Worm (Caenorhabditis elegans) whole organism, L3 larva: ENCODE measurements around the gene C34F6.5.
A peak's percentile ranks its signal among the peaks of the same experiment; 100 is the strongest.

Experiments
- ZK546.5 ChIP-seq: sonication (generic microtip); optimal IDR thresholded peaks from 2 replicates; lab custom pipeline; 2017; ENCODE audit warnings: missing biosample characterization, missing genetic modification characterization
- aly-2 ChIP-seq: fragments of 150-350 bp; optimal IDR thresholded peaks from 2 replicates; lab custom pipeline; 2014; ENCODE audit warnings: missing biosample characterization, missing genetic modification characterization
- ama-1 ChIP-seq: fragments of 150-350 bp; optimal IDR thresholded peaks from 2 replicates; lab custom pipeline; 2018
- ceh-16 ChIP-seq: sonication (generic microtip); optimal IDR thresholded peaks from 2 replicates; lab custom pipeline; 2017; ENCODE audit warnings: missing biosample characterization, missing genetic modification characterization
- ceh-28 ChIP-seq: fragments of 150-350 bp; optimal IDR thresholded peaks from 2 replicates; lab custom pipeline; 2014; ENCODE audit warnings: missing biosample characterization, missing genetic modification reagents, missing genetic modification characterization
- ceh-82 ChIP-seq: fragments of 150-350 bp; optimal IDR thresholded peaks from 2 replicates; lab custom pipeline; 2014; ENCODE audit warnings: missing biosample characterization, missing genetic modification characterization
- ceh-9 ChIP-seq: sonication (generic microtip); optimal IDR thresholded peaks from 2 replicates; lab custom pipeline; 2018; ENCODE audit warnings: missing biosample characterization, missing genetic modification characterization
- daf-12 ChIP-seq: fragments of 150-350 bp; optimal IDR thresholded peaks from 2 replicates; lab custom pipeline; 2014; ENCODE audit warnings: missing biosample characterization, missing genetic modification reagents, missing genetic modification characterization
- egl-27 ChIP-seq: sonication (generic microtip); optimal IDR thresholded peaks from 4 replicates; lab custom pipeline; 2017; ENCODE audit warnings: missing biosample characterization, missing genetic modification reagents, missing genetic modification characterization
- egl-5 ChIP-seq: fragments of 150-350 bp; optimal IDR thresholded peaks from 2 replicates; lab custom pipeline; 2017; ENCODE audit warnings: missing biosample characterization, missing genetic modification reagents, missing genetic modification characterization, inconsistent platforms
- elt-1 ChIP-seq: fragments of 150-350 bp; optimal IDR thresholded peaks from 2 replicates; lab custom pipeline; 2014; ENCODE audit warnings: missing biosample characterization, missing genetic modification characterization
- elt-3 ChIP-seq, 3 experiments: fragments of 150-350 bp in 1 of 3; sonication (generic microtip) in 2 of 3; optimal IDR thresholded peaks; 2 replicates in 2 of 3; 4 replicates in 1 of 3; lab custom pipeline; 2014 to 2017; ENCODE audit warnings: missing biosample characterization in 3 of 3, missing genetic modification characterization in 3 of 3
- fkh-10 ChIP-seq: sonication (generic microtip); optimal IDR thresholded peaks from 2 replicates; lab custom pipeline; 2017; ENCODE audit warnings: missing biosample characterization, missing genetic modification reagents, missing genetic modification characterization
- fkh-2 ChIP-seq: fragments of 150-350 bp; optimal IDR thresholded peaks from 2 replicates; lab custom pipeline; 2014; ENCODE audit warnings: missing biosample characterization, missing genetic modification reagents, missing genetic modification characterization
- fos-1 ChIP-seq: fragments of 150-350 bp; optimal IDR thresholded peaks from 2 replicates; lab custom pipeline; 2014; ENCODE audit warnings: missing biosample characterization, missing genetic modification characterization
- hmg-11 ChIP-seq: sonication (generic microtip); optimal IDR thresholded peaks from 2 replicates; lab custom pipeline; 2016; ENCODE audit warnings: missing genetic modification characterization, missing compliant biosample characterization
- lin-15B ChIP-seq: fragments of 150-350 bp; optimal IDR thresholded peaks from 2 replicates; lab custom pipeline; 2014; ENCODE audit warnings: missing biosample characterization, missing genetic modification characterization
- lin-39 ChIP-seq: fragments of 150-350 bp; optimal IDR thresholded peaks from 2 replicates; lab custom pipeline; 2018; ENCODE audit warnings: missing biosample characterization, missing genetic modification reagents, missing genetic modification characterization
- lsy-12 ChIP-seq: sonication (generic microtip); optimal IDR thresholded peaks from 2 replicates; lab custom pipeline; 2016; ENCODE audit warnings: mild to moderate bottlenecking, missing genetic modification characterization, missing compliant biosample characterization
- mdl-1 ChIP-seq: fragments of 150-350 bp; optimal IDR thresholded peaks from 2 replicates; lab custom pipeline; 2014; ENCODE audit warnings: missing biosample characterization, missing genetic modification characterization
- mml-1 ChIP-seq: fragments of 150-350 bp; sonication (generic microtip); optimal IDR thresholded peaks from 3 replicates; lab custom pipeline; 2014; ENCODE audit warnings: missing biosample characterization, missing genetic modification characterization
- nfya-1 ChIP-seq: sonication (generic microtip); optimal IDR thresholded peaks from 2 replicates; lab custom pipeline; 2017; ENCODE audit warnings: missing genetic modification characterization, mild to moderate bottlenecking, missing compliant biosample characterization, antibody characterized with exemption, moderate library complexity; ENCODE audit not compliant: insufficient read depth
- nhr-11 ChIP-seq: fragments of 150-350 bp; optimal IDR thresholded peaks from 2 replicates; lab custom pipeline; 2014; ENCODE audit warnings: missing biosample characterization, missing genetic modification characterization
- nhr-12 ChIP-seq: fragments of 150-350 bp; optimal IDR thresholded peaks from 2 replicates; lab custom pipeline; 2014; ENCODE audit warnings: missing biosample characterization, missing genetic modification characterization
- nhr-23 ChIP-seq: fragments of 150-350 bp; optimal IDR thresholded peaks from 2 replicates; lab custom pipeline; 2014; ENCODE audit warnings: missing biosample characterization, missing genetic modification reagents, missing genetic modification characterization
- nhr-237 ChIP-seq: fragments of 150-350 bp; optimal IDR thresholded peaks from 2 replicates; lab custom pipeline; 2014; ENCODE audit warnings: missing biosample characterization, missing genetic modification characterization
- nhr-25 ChIP-seq: sonication (generic microtip); optimal IDR thresholded peaks from 2 replicates; lab custom pipeline; 2017; ENCODE audit warnings: missing biosample characterization, missing genetic modification characterization
- nhr-28 ChIP-seq: fragments of 150-350 bp; optimal IDR thresholded peaks from 2 replicates; lab custom pipeline; 2014; ENCODE audit warnings: missing biosample characterization, missing genetic modification characterization
- nhr-43 ChIP-seq: sonication (generic microtip); optimal IDR thresholded peaks from 2 replicates; lab custom pipeline; 2016; ENCODE audit warnings: mild to moderate bottlenecking, missing genetic modification characterization, missing compliant biosample characterization; ENCODE audit not compliant: poor library complexity, severe bottlenecking
- nhr-67 ChIP-seq: fragments of 150-350 bp; optimal IDR thresholded peaks from 2 replicates; lab custom pipeline; 2014; ENCODE audit warnings: missing biosample characterization, missing genetic modification characterization
- nhr-76 ChIP-seq: fragments of 150-350 bp; sonication (generic microtip); optimal IDR thresholded peaks from 5 replicates; lab custom pipeline; 2014; ENCODE audit warnings: missing biosample characterization, missing genetic modification characterization
- nhr-77 ChIP-seq: fragments of 150-350 bp; optimal IDR thresholded peaks from 2 replicates; lab custom pipeline; 2014; ENCODE audit warnings: missing biosample characterization, missing genetic modification characterization
- pha-4 ChIP-seq: fragments of 150-350 bp; optimal IDR thresholded peaks from 2 replicates; lab custom pipeline; 2014; ENCODE audit warnings: missing biosample characterization, missing genetic modification reagents, missing genetic modification characterization
- pqm-1 ChIP-seq: fragments of 150-350 bp; optimal IDR thresholded peaks from 2 replicates; lab custom pipeline; 2017; ENCODE audit warnings: missing biosample characterization, missing genetic modification characterization, inconsistent platforms
- sea-2 ChIP-seq: fragments of 150-350 bp; sonication (generic microtip); optimal IDR thresholded peaks from 4 replicates; lab custom pipeline; 2014; ENCODE audit warnings: missing biosample characterization, missing genetic modification reagents, missing genetic modification characterization
- skn-1 ChIP-seq: fragments of 150-350 bp; optimal IDR thresholded peaks from 2 replicates; lab custom pipeline; 2014; ENCODE audit warnings: missing biosample characterization, missing genetic modification characterization
- snpc-4 ChIP-seq: fragments of 150-350 bp; optimal IDR thresholded peaks from 2 replicates; lab custom pipeline; 2014; ENCODE audit warnings: missing biosample characterization, missing genetic modification characterization
- tbx-2 ChIP-seq: sonication (generic microtip); optimal IDR thresholded peaks from 2 replicates; lab custom pipeline; 2016; ENCODE audit warnings: mild to moderate bottlenecking, missing genetic modification characterization, missing compliant biosample characterization
- unc-39 ChIP-seq: sonication (generic microtip); optimal IDR thresholded peaks from 4 replicates; lab custom pipeline; 2017; ENCODE audit warnings: missing biosample characterization, missing genetic modification characterization
- unc-62 ChIP-seq: fragments of 150-350 bp; sonication (generic microtip); optimal IDR thresholded peaks from 4 replicates; lab custom pipeline; 2014; ENCODE audit warnings: missing biosample characterization, missing genetic modification reagents, missing genetic modification characterization
- zag-1 ChIP-seq: fragments of 150-350 bp; optimal IDR thresholded peaks from 2 replicates; lab custom pipeline; 2014; ENCODE audit warnings: missing biosample characterization, missing genetic modification characterization
- ztf-11 ChIP-seq: fragments of 150-350 bp; optimal IDR thresholded peaks from 2 replicates; lab custom pipeline; 2014; ENCODE audit warnings: missing biosample characterization, missing genetic modification characterization
- ztf-4 ChIP-seq: fragments of 150-350 bp; optimal IDR thresholded peaks from 2 replicates; lab custom pipeline; 2014; ENCODE audit warnings: missing biosample characterization, missing genetic modification characterization

Gene C34F6.5

DNA sequence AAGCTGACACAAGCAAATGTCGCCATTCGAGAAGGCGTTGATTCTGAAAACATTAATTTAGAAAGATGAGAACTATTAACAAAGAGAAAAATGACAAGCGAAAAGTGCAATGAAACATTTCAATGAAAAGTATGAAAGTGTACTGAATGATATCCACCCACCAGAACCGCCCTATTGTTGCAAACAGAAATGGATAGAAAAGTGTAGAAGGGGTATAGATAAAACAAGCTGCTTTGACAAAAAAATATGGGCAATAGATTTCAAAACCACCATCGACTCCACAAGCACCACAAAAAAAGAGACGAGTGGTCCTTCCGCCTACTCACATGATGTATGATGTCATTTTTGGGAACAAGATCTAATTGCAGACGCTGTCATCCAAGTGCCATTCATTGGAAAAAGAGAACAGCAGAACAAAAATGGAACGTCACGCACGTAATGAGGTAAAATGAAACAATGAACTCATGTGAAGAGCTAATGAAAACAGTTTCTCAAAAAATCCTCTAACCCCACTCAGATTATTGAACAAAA lies 32.0 kb upstream of the C34F6.5 start, which contains the start of gene C34F6.10:
C34F6.10 (minus strand) TSS at position 51 of the 531 bp plus-strand sequence.
- TF ChIP-seq hmg-11 (tag; lab: Kevin White, UChicago) (no peak), ama-1 (lab: Kevin White, UChicago) (peak; percentile 5), lin-39 (peak; percentile 1), nfya-1 (tag; lab: Kevin White, UChicago) (peak; percentile 5), ztf-11 (tag; lab: Kevin White, UChicago) (no peak), lsy-12 (tag; lab: Kevin White, UChicago) (peak; percentile 16)

DNA sequence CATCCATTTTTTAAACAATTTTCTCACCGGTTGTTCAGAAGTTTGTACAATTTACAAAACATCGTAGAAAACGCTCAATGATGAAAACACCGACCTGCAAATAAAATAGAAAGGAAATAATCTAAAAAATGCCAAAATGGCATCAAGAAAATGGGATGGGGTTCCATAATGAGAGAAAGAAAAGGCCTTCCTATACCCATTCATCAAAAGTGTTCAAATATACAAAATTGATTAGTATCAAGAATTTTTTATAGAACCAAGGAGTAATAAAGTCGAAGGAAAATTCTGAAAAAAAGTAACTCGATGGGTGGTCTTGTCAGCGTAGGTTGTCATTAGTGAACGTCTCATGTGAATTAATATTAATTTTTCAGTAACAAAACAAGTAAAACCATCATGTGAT lies 17.9 kb upstream of the C34F6.5 start, which contains the start of gene C34F6.12:
C34F6.12 (minus strand) TSS at position 101 of the 400 bp plus-strand sequence.
- no peak for TF ChIP-seq nhr-23
- no peak for TF ChIP-seq ceh-9 (tag; lab: Kevin White, UChicago)
- no peak for TF ChIP-seq ZK546.5
- no peak for TF ChIP-seq daf-12 (tag; lab: Kevin White, UChicago)

DNA sequence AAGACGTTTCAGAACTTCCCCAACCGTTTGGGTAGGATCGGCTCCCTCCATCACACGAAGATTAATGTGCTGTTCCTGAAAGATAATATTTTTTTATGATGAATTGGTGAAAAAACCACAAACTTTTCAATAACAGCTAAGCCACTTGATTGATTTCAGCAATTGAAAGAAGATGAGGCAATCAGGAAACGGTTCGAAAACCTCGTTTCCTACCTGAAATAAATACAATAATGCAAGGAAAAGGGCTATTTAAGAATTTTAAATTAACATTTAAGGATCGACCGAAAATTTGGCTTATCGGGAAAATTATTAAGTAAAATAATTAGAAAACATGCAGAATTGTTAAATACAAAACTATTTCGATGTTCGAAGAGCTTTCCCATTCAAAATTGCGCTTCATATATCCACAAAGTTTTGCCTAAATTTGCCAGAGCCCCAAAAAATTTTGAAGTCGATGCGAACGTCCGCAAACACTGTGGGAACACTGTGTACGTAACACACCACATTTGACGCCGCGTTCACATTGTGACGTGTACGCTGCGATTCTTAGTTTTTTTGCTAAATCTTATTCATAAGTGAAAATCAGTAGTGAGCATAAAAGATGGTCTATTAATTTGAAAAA lies 14.0 kb upstream of the C34F6.5 start, which contains the start of gene C34F6.9:
C34F6.9 (minus strand) TSS at position 51 of the 622 bp plus-strand sequence.
- TF ChIP-seq hmg-11 (tag; lab: Kevin White, UChicago) (peak; percentile 31), ZK546.5 (no peak), aly-2 (tag; lab: Kevin White, UChicago) (no peak), nhr-28 (tag; lab: Kevin White, UChicago) (no peak), tbx-2 (tag; lab: Kevin White, UChicago) (no peak), nfya-1 (tag; lab: Kevin White, UChicago) (no peak), unc-39 (tag; lab: Kevin White, UChicago) (no peak)

DNA sequence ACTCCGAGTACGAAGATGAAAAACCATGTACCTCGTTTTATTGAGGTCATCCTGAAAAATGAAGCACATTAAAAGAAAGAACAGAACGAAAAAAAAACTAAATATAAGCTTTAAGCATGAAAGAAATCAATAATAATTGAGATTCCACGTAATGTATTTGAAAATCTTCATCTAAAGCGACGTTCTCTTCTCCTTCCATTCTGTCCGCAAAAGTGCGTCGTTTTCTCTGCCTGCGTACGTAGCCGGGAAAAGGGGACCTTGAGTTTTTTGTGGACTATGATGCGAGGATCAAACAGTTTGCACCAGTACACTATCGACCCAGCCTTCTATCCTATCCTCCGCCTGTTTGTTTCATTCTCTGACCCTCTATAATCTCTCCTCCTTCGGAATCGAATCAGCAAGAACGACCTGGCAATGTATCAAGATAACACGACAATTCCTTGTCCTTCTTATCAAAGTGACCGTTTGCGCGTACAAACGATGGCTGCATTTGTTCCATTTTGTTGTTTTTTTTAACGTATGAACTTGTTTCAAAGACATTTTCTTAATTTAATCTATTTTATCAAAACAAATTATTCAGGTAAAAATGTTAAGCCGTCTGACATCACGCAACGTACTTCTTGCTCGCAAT lies 6.8 kb upstream of the C34F6.5 start, which contains the start of the genes C34F6.7 and idh-2:
C34F6.7 (minus strand) TSS at position 51 of the 631 bp plus-strand sequence.
idh-2 (plus strand) TSS at position 581 of the 631 bp plus-strand sequence.
- TF ChIP-seq nhr-12 (no peak), ceh-82 (no peak), ceh-9 (tag; lab: Kevin White, UChicago) (no peak), ceh-28 (tag; lab: Kevin White, UChicago) (no peak), egl-27 (tag; lab: Kevin White, UChicago) (no peak), ztf-4 (tag; lab: Kevin White, UChicago) (no peak), mml-1 (tag; lab: Kevin White, UChicago) (no peak), pha-4 (no peak), ztf-11 (tag; lab: Kevin White, UChicago) (no peak), nhr-11 (no peak), daf-12 (tag; lab: Kevin White, UChicago) (no peak), pqm-1 (tag; lab: Kevin White, UChicago) (no peak), aly-2 (tag; lab: Kevin White, UChicago) (no peak), ceh-16 (tag; lab: Kevin White, UChicago) (no peak), snpc-4 (tag; lab: Kevin White, UChicago) (no peak), nhr-43 (peak; percentile 72), nhr-67 (tag; lab: Kevin White, UChicago) (no peak), fkh-2 (tag; lab: Kevin White, UChicago) (no peak), nfya-1 (tag; lab: Kevin White, UChicago) (peak; percentile 31), fos-1 (no peak), elt-1 (tag; lab: Kevin White, UChicago) (no peak), skn-1 (no peak), unc-62 (GFP tag; lab: Kevin White, UChicago) (no peak), lin-39 (no peak), tbx-2 (tag; lab: Kevin White, UChicago) (no peak), lin-15B (tag; lab: Kevin White, UChicago) (no peak), nhr-28 (tag; lab: Kevin White, UChicago) (no peak), nhr-25 (tag; lab: Kevin White, UChicago) (peak; percentile 33), nhr-76 (no peak), nhr-237 (tag; lab: Kevin White, UChicago) (no peak), nhr-23 (peak; percentile 73), nhr-77 (tag; lab: Kevin White, UChicago) (no peak), fkh-10 (GFP tag; lab: Kevin White, UChicago) (no peak), mdl-1 (tag; lab: Kevin White, UChicago) (no peak), elt-3 (tag; optimal IDR thresholded peaks at IDR 0.05; lab: Kevin White, UChicago) (peak in 1 of 3 experiments; percentile 22), sea-2 (GFP tag; lab: Kevin White, UChicago) (no peak), egl-5 (tag; lab: Kevin White, UChicago) (no peak), lsy-12 (tag; lab: Kevin White, UChicago) (no peak), hmg-11 (tag; lab: Kevin White, UChicago) (peak; percentile 64), zag-1 (no peak), unc-39 (tag; lab: Kevin White, UChicago) (no peak)
